Worm (Caenorhabditis elegans) whole organism, midembryonic: ENCODE measurements around the gene EGAP1.5.

Experiments
- T22C8.4 ChIP-seq: fragments of 200-800 bp; sonication (Bioruptor generic); IDR thresholded peaks from 2 replicates; pipeline ENCODE4 v1.3.6; 2022; ENCODE audit warnings: missing genetic modification characterization, missing compliant biosample characterization
- tab-1 ChIP-seq: fragments of 200-800 bp; sonication (Bioruptor generic); IDR thresholded peaks from 2 replicates; pipeline ENCODE4 v1.3.6; 2022; ENCODE audit warnings: missing genetic modification characterization, missing compliant biosample characterization
- ztf-23 ChIP-seq: fragments of 200-800 bp; sonication (Bioruptor generic); IDR thresholded peaks from 2 replicates; pipeline ENCODE4 v1.3.6; 2022; ENCODE audit warnings: missing genetic modification reagents, missing genetic modification characterization, missing compliant biosample characterization

DNA sequence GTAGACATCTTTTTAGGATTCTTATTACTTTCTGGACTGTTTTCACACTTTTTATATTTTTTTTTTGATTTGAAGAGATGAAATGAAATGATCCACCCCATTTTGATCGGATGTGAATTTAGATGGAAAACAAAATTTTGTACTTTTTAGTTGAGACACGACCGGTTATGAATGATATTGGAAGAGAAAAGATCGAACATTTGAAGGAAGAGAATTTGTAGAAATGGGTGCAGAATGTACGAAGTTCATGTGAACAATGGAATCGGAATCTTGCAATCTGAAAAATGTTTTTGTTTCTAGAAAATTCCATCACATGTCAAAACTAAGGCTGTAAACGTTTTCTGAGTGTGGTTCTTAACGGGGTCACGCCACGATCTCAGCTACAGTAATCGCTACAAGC, 48.7 kb upstream of the EGAP1.5 start, which contains the start of gene F01F1.14:
- no peak for TF ChIP-seq ztf-23
- TF ChIP-seq tab-1 (GFP tag; lab: Robert Waterston, UW), result no peak
- TF ChIP-seq T22C8.4 (GFP tag; lab: Robert Waterston, UW), result no peak
